Fruit fly (Drosophila melanogaster) whole organism, embryonic: Measurements from ENCODE around the gene Tg.

Source experiments
- Bdp1 ChIP-seq: fragments of 200-800 bp; sonication (Bioruptor generic); optimal IDR thresholded peaks from 3 replicates; lab custom pipeline; 2016; ENCODE audit warnings: missing biosample characterization, missing genetic modification characterization
- Bteb2 ChIP-seq: fragments of 200-800 bp; sonication (Bioruptor generic); optimal IDR thresholded peaks from 2 replicates; lab custom pipeline; 2016; ENCODE audit warnings: missing biosample characterization, missing genetic modification characterization
- C15 ChIP-seq: fragments of 200-800 bp; sonication (Bioruptor generic); IDR thresholded peaks from 3 replicates; pipeline ENCODE4 v1.3.6; 2022; ENCODE audit warnings: missing biosample characterization, missing genetic modification characterization
- CG1024 ChIP-seq: fragments of 200-800 bp; sonication (Bioruptor generic); IDR thresholded peaks from 2 replicates; pipeline ENCODE4 v1.3.6; 2022; ENCODE audit warnings: missing biosample characterization, missing genetic modification characterization
- CG11093 ChIP-seq: fragments of 200-800 bp; sonication (Bioruptor generic); IDR thresholded peaks from 3 replicates; pipeline ENCODE4 v1.3.6; 2022; ENCODE audit warnings: missing biosample characterization, missing genetic modification characterization
- CG11696 ChIP-seq: fragments of 200-800 bp; sonication (Bioruptor generic); IDR thresholded peaks from 2 replicates; pipeline ENCODE4 v1.3.6; 2022; ENCODE audit warnings: missing biosample characterization, missing genetic modification characterization
- CG14667 ChIP-seq: fragments of 200-800 bp; sonication (Bioruptor generic); IDR thresholded peaks from 2 replicates; pipeline ENCODE4 v1.3.6; 2022; ENCODE audit warnings: missing biosample characterization, missing genetic modification characterization
- CG1647 ChIP-seq: fragments of 200-800 bp; sonication (Bioruptor generic); optimal IDR thresholded peaks from 3 replicates; lab custom pipeline; 2016; ENCODE audit warnings: missing biosample characterization, missing genetic modification characterization
- CG16815 ChIP-seq: fragments of 200-800 bp; sonication (Bioruptor generic); optimal IDR thresholded peaks from 3 replicates; lab custom pipeline; 2017; ENCODE audit warnings: missing biosample characterization, mild to moderate bottlenecking, missing genetic modification characterization
- CG16863 ChIP-seq: fragments of 200-800 bp; sonication (Bioruptor generic); optimal IDR thresholded peaks from 3 replicates; lab custom pipeline; 2016; ENCODE audit warnings: missing biosample characterization, missing genetic modification characterization
- CG17912 ChIP-seq: fragments of 200-800 bp; sonication (Bioruptor generic); optimal IDR thresholded peaks from 2 replicates; lab custom pipeline; 2018; ENCODE audit warnings: missing biosample characterization, mild to moderate bottlenecking, missing genetic modification characterization
- CG18011 ChIP-seq: fragments of 200-800 bp; sonication (Bioruptor generic); optimal IDR thresholded peaks from 2 replicates; lab custom pipeline; 2017; ENCODE audit warnings: missing biosample characterization, missing genetic modification characterization, mild to moderate bottlenecking, moderate library complexity, missing genotype
- CG2120 ChIP-seq: fragments of 200-800 bp; sonication (Bioruptor generic); optimal IDR thresholded peaks from 3 replicates; lab custom pipeline; 2016; ENCODE audit warnings: missing biosample characterization, missing genetic modification characterization
- CG3847 ChIP-seq: fragments of 200-800 bp; sonication (Bioruptor generic); IDR thresholded peaks from 2 replicates; pipeline ENCODE4 v1.3.6; 2022; ENCODE audit warnings: missing biosample characterization, missing genetic modification characterization
- CG4820 ChIP-seq: fragments of 200-800 bp; sonication (Bioruptor generic); optimal IDR thresholded peaks from 3 replicates; lab custom pipeline; 2016; ENCODE audit warnings: missing biosample characterization, missing genetic modification characterization
- CG6175 ChIP-seq: fragments of 200-800 bp; sonication (Bioruptor generic); IDR thresholded peaks from 3 replicates; pipeline ENCODE4 v1.3.6; 2022; ENCODE audit warnings: missing biosample characterization, missing genetic modification characterization
- CG6683 ChIP-seq: fragments of 200-800 bp; sonication (Bioruptor generic); optimal IDR thresholded peaks from 2 replicates; lab custom pipeline; 2017; ENCODE audit warnings: missing biosample characterization, mild to moderate bottlenecking, missing genetic modification characterization, missing genetic modification reagents
- CG6854 ChIP-seq: fragments of 200-800 bp; sonication (Bioruptor generic); optimal IDR thresholded peaks from 3 replicates; lab custom pipeline; 2017; ENCODE audit warnings: missing biosample characterization, mild to moderate bottlenecking, missing genetic modification characterization
- CG7271 ChIP-seq: fragments of 200-800 bp; sonication (Bioruptor generic); optimal IDR thresholded peaks from 2 replicates; lab custom pipeline; 2018; ENCODE audit warnings: missing biosample characterization, mild to moderate bottlenecking, missing genetic modification characterization, moderate library complexity
- CG7372 ChIP-seq: fragments of 200-800 bp; sonication (Bioruptor generic); IDR thresholded peaks from 2 replicates; pipeline ENCODE4 v1.3.6; 2022; ENCODE audit warnings: missing biosample characterization, missing genetic modification characterization
- CG9727 ChIP-seq: fragments of 200-800 bp; sonication (Bioruptor generic); optimal IDR thresholded peaks from 3 replicates; lab custom pipeline; 2017; ENCODE audit warnings: missing biosample characterization, mild to moderate bottlenecking, missing genetic modification characterization
- CHES-1-like ChIP-seq: fragments of 200-800 bp; sonication (Bioruptor generic); optimal IDR thresholded peaks from 2 replicates; lab custom pipeline; 2016; ENCODE audit warnings: missing biosample characterization, missing genetic modification characterization
- Dll ChIP-seq: fragments of 200-800 bp; sonication (Bioruptor generic); IDR thresholded peaks from 4 replicates; pipeline ENCODE4 v1.3.6; 2022; ENCODE audit warnings: missing biosample characterization, missing genetic modification characterization; ENCODE audit not compliant: partially characterized antibody
- HHEX ChIP-seq: fragments of 200-800 bp; sonication (Bioruptor generic); optimal IDR thresholded peaks from 3 replicates; lab custom pipeline; 2017; ENCODE audit warnings: missing biosample characterization, mild to moderate bottlenecking, missing genetic modification characterization, missing genetic modification reagents
- HmgZ ChIP-seq: fragments of 200-800 bp; sonication (Bioruptor generic); optimal IDR thresholded peaks from 2 replicates; lab custom pipeline; 2018; ENCODE audit warnings: missing biosample characterization, mild to moderate bottlenecking, missing genetic modification characterization
- MBD-R2 ChIP-seq: fragments of 200-800 bp; sonication (Bioruptor generic); IDR thresholded peaks from 2 replicates; pipeline ENCODE4 v1.3.6; 2022; ENCODE audit warnings: missing biosample characterization, missing genetic modification characterization
- MESR4 ChIP-seq: fragments of 200-800 bp; sonication (Bioruptor generic); optimal IDR thresholded peaks from 2 replicates; lab custom pipeline; 2018; ENCODE audit warnings: missing biosample characterization, mild to moderate bottlenecking, missing genetic modification characterization, moderate library complexity
- Side ChIP-seq: fragments of 200-800 bp; sonication (Bioruptor generic); optimal IDR thresholded peaks from 2 replicates; lab custom pipeline; 2016; ENCODE audit warnings: missing biosample characterization, missing genetic modification characterization
- Sox100B ChIP-seq: fragments of 200-800 bp; sonication (Bioruptor generic); optimal IDR thresholded peaks from 3 replicates; lab custom pipeline; 2018; ENCODE audit warnings: missing biosample characterization, mild to moderate bottlenecking, missing genetic modification characterization
- Trl ChIP-seq, 3 experiments: fragments of >200 bp in 2 of 3; fragments of 200-800 bp in 1 of 3; sonication (Bioruptor generic) in 1 of 3; optimal IDR thresholded peaks; 2 replicates in 1 of 3; 3 replicates in 2 of 3; lab custom pipeline; 2016 to 2017; ENCODE audit warnings: missing biosample characterization in 1 of 3, missing genetic modification characterization in 1 of 3
- Vsx1 ChIP-seq: fragments of 200-800 bp; sonication (Bioruptor generic); optimal IDR thresholded peaks from 2 replicates; lab custom pipeline; 2017; ENCODE audit warnings: missing biosample characterization, mild to moderate bottlenecking, missing genetic modification characterization, missing genetic modification reagents
- ac ChIP-seq: fragments of 200-800 bp; sonication (Bioruptor generic); optimal IDR thresholded peaks from 3 replicates; lab custom pipeline; 2017; ENCODE audit warnings: missing biosample characterization, mild to moderate bottlenecking, missing genetic modification characterization
- amos ChIP-seq: fragments of 200-800 bp; sonication (Bioruptor generic); IDR thresholded peaks from 2 replicates; pipeline ENCODE4 v1.3.6; 2022; ENCODE audit warnings: missing biosample characterization, missing genetic modification characterization; ENCODE audit not compliant: partially characterized antibody
- bab2 ChIP-seq: fragments of 200-800 bp; sonication (Bioruptor generic); optimal IDR thresholded peaks from 2 replicates; lab custom pipeline; 2016; ENCODE audit warnings: missing biosample characterization, missing genetic modification characterization
- disco-r ChIP-seq: fragments of 200-800 bp; sonication (Bioruptor generic); optimal IDR thresholded peaks from 2 replicates; lab custom pipeline; 2016; ENCODE audit warnings: missing biosample characterization, missing genetic modification characterization
- fd102C ChIP-seq: fragments of 200-800 bp; sonication (Bioruptor generic); optimal IDR thresholded peaks from 2 replicates; lab custom pipeline; 2018; ENCODE audit warnings: missing biosample characterization, mild to moderate bottlenecking, missing genetic modification characterization, moderate library complexity
- fd64A ChIP-seq: fragments of 200-800 bp; sonication (Bioruptor generic); optimal IDR thresholded peaks from 3 replicates; lab custom pipeline; 2018; ENCODE audit warnings: missing biosample characterization, mild to moderate bottlenecking, missing genetic modification characterization
- luna ChIP-seq: fragments of 200-800 bp; sonication (Bioruptor generic); optimal IDR thresholded peaks from 2 replicates; lab custom pipeline; 2016; ENCODE audit warnings: missing biosample characterization, missing genetic modification characterization
- mld ChIP-seq: fragments of 200-800 bp; sonication (Bioruptor generic); IDR thresholded peaks from 3 replicates; pipeline ENCODE4 v1.3.6; 2022; ENCODE audit warnings: missing biosample characterization, missing genetic modification characterization; ENCODE audit not compliant: partially characterized antibody
- prd ChIP-seq, 3 experiments: fragments of >200 bp in 2 of 3; fragments of 200-800 bp in 1 of 3; sonication (Bioruptor generic) in 1 of 3; optimal IDR thresholded peaks in 2 of 3; IDR thresholded peaks in 1 of 3; 2 replicates in 2 of 3; 3 replicates in 1 of 3; pipeline versions ENCODE4 v1.3.6 to Lab custom; 2017 to 2022; ENCODE audit warnings: missing biosample characterization in 1 of 3, missing genetic modification characterization in 1 of 3
- ranshi ChIP-seq: fragments of 200-800 bp; sonication (Bioruptor generic); IDR thresholded peaks from 2 replicates; pipeline ENCODE4 v1.3.6; 2022; ENCODE audit warnings: missing biosample characterization, missing genetic modification characterization
- ro ChIP-seq: fragments of 200-800 bp; sonication (Bioruptor generic); IDR thresholded peaks from 2 replicates; pipeline ENCODE4 v1.3.6; 2022; ENCODE audit warnings: missing biosample characterization, missing genetic modification characterization
- sob ChIP-seq: fragments of 200-800 bp; sonication (Bioruptor generic); IDR thresholded peaks from 2 replicates; pipeline ENCODE4 v1.3.6; 2022; ENCODE audit warnings: missing biosample characterization, missing genetic modification characterization
- ssp ChIP-seq: fragments of 200-800 bp; sonication (Bioruptor generic); IDR thresholded peaks from 2 replicates; pipeline ENCODE4 v1.3.6; 2022; ENCODE audit warnings: missing biosample characterization, missing genetic modification characterization
- tll ChIP-seq, 2 experiments: fragments of 200-800 bp in 1 of 2; fragments of >200 bp in 1 of 2; sonication (Bioruptor generic) in 1 of 2; optimal IDR thresholded peaks; 2 replicates each; lab custom pipeline; 2017 to 2019; ENCODE audit warnings: missing biosample characterization in 2 of 2, missing genetic modification characterization in 2 of 2, mild to moderate bottlenecking in 1 of 2, moderate library complexity in 1 of 2
- trh ChIP-seq: fragments of 200-800 bp; sonication (Bioruptor generic); optimal IDR thresholded peaks from 2 replicates; lab custom pipeline; 2016; ENCODE audit warnings: missing biosample characterization, missing genetic modification characterization
- z ChIP-seq: fragments of 200-800 bp; sonication (Bioruptor generic); IDR thresholded peaks from 3 replicates; pipeline ENCODE4 v1.3.6; 2022; ENCODE audit warnings: missing biosample characterization, missing genetic modification characterization

The Tg gene

DNA sequence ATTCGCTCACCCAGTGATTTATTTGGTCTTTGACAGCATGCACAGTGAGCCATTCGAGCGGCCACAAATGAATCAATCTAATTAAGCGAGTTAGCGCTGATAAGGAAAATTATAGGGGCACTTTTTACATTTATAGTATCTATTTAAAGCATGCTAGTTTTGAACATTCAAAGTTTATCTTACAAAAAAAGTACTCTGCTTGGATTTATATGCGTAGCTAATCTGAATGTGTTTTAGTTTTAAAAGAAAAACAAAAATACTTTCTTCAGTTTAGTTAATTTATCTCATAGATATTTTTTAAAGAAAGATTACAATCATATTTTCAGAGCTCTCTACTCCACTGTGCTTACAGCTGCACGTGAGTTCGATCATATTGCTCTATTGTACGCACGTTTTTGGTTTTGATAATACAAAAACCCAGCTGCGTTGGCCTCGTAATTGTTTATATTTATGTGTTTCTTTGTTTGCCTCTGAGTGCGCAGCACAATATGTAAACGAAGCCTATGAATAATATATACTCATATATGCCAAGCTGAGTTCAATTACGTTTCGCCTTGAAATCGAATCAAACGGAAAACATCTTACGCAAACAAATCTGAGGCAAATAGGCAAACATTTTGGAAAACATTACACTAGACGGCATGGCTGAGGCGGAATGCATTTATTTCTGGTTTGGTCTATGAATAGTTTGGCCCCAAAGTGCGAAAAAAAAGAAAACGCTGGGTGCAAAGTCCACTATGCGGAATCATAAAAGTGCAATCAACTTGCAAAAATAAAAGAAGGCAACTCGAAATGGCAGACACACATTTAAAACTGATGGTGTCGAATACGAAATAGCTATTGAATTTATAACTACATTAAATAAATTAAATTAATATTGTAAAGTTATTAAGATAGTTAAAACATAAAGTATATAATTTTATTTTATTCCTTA lies 9.2 kb upstream of the Tg start (continued):
- TF ChIP-seq amos (GFP tag; lab: Robert Waterston, UW) (no peak), CG14667 (peak; percentile 68), CG1024 (GFP tag; lab: Robert Waterston, UW) (0 out of 2 replicates have a peak, but pooled peaks have one; percentile 28), CG4820 (peak; percentile 80), CG6683 (GFP tag; lab: Kevin White, UChicago) (peak; percentile 69), CG7271 (no peak), CG16863 (GFP tag; lab: Kevin White, UChicago) (peak; percentile 75), disco-r (peak; percentile 70), z (no peak), CHES-1-like (GFP tag; lab: Kevin White, UChicago) (peak; percentile 73), luna (GFP tag; lab: Kevin White, UChicago) (no peak), ssp (GFP tag; lab: Robert Waterston, UW) (peak; percentile 73), ro (0 out of 2 replicates have a peak, but pooled peaks have one; percentile 39), CG6854 (GFP tag; lab: Kevin White, UChicago) (peak; percentile 85), trh (GFP tag; lab: Kevin White, UChicago) (peak; percentile 66), Trl (optimal IDR thresholded peaks at IDR 0.05; lab: Kevin White, UChicago) (no peak), Trl (GFP tag; optimal IDR thresholded peaks at IDR 0.05; lab: Kevin White, UChicago) (peak; percentile 11), tll (GFP tag; optimal IDR thresholded peaks at IDR 0.05; lab: Kevin White, UChicago) (no peak), ac (GFP tag; lab: Kevin White, UChicago) (peak; percentile 81), mld (no peak), CG11093 (peak; percentile 80; the same call in 2 of the 3 replicates), CG1647 (GFP tag; lab: Kevin White, UChicago) (peak; percentile 50), Dll (no peak), Side (peak; percentile 82), fd64A (GFP tag; lab: Kevin White, UChicago) (peak; percentile 37), Bteb2 (GFP tag; lab: Kevin White, UChicago) (peak; percentile 76), fd102C (peak; percentile 65), HHEX (peak; percentile 89), CG11696 (GFP tag; lab: Robert Waterston, UW) (peak; percentile 65), CG16815 (peak; percentile 84), MBD-R2 (GFP tag; lab: Robert Waterston, UW) (peak; percentile 40; the same call in 1 of the 2 replicates), CG6175 (GFP tag; lab: Robert Waterston, UW) (0 out of 3 replicates have a peak, but pooled peaks have one; percentile 43), C15 (peak; percentile 20; the same call in 1 of the 3 replicates), Sox100B (GFP tag; lab: Kevin White, UChicago) (peak; percentile 93), sob (GFP tag; lab: Robert Waterston, UW) (peak; percentile 87), Bdp1 (GFP tag; lab: Kevin White, UChicago) (peak; percentile 81), CG3847 (peak; percentile 86), CG17912 (no peak), MESR4 (GFP tag; lab: Kevin White, UChicago) (no peak), ranshi (GFP tag; lab: Robert Waterston, UW) (peak; percentile 76; the same call in 1 of the 2 replicates), CG18011 (GFP tag; lab: Kevin White, UChicago) (peak; percentile 60), HmgZ (tag; lab: Kevin White, UChicago) (peak; percentile 82), CG9727 (GFP tag; lab: Kevin White, UChicago) (peak; percentile 93), prd (optimal IDR thresholded peaks at IDR 0.05; lab: Kevin White, UChicago) (no peak), prd (GFP tag; IDR thresholded peaks at IDR 0.05; lab: Robert Waterston, UW) (peak; percentile 85), Vsx1 (peak; percentile 80), bab2 (GFP tag; lab: Kevin White, UChicago) (peak; percentile 81), CG7372 (GFP tag; lab: Robert Waterston, UW) (peak; percentile 86), CG2120 (GFP tag; lab: Kevin White, UChicago) (peak; percentile 89)
